Worm (Caenorhabditis elegans): ENCODE measurements around the gene Y43F8B.12.

ce11 chrV:19477852-19478251, 9.7 kb downstream of the Y43F8B.12 start, which contains the start of gene Y43F8B.9:
- TF ChIP-seq snpc-1.3 (tag; optimal IDR thresholded peaks at IDR 0.05; ENCODE audit: insufficient read depth): no peak
- no peak for TF ChIP-seq ama-1 (optimal IDR thresholded peaks at IDR 0.05)
- no peak for TF ChIP-seq ama-1 (GFP tag; optimal IDR thresholded peaks at IDR 0.05)
- TF ChIP-seq madf-8 (GFP tag; conservative IDR thresholded peaks at IDR 0.05): no peak
- TF ChIP-seq rcor-1 (GFP tag; IDR thresholded peaks at IDR 0.05): no peak
- TF ChIP-seq T07F8.4 (tag; optimal IDR thresholded peaks at IDR 0.05): no peak
